Fruit fly (Drosophila melanogaster) whole organism, embryonic: ENCODE data around the gene CG18766.

Source experiments
- BEAF-32 ChIP-seq: fragments of 200-800 bp; sonication (Bioruptor generic); optimal IDR thresholded peaks from 3 replicates; lab custom pipeline; 2017; ENCODE audit warnings: missing biosample characterization, missing genetic modification characterization, mild to moderate bottlenecking, moderate library complexity, missing genetic modification reagents
- Blimp-1 ChIP-seq: fragments of 200-800 bp; sonication (Bioruptor generic); optimal IDR thresholded peaks from 3 replicates; lab custom pipeline; 2018; ENCODE audit warnings: missing biosample characterization, missing genetic modification characterization, mild to moderate bottlenecking, moderate library complexity, missing genetic modification reagents
- CG16815 ChIP-seq: fragments of 200-800 bp; sonication (Bioruptor generic); optimal IDR thresholded peaks from 3 replicates; lab custom pipeline; 2017; ENCODE audit warnings: missing biosample characterization, mild to moderate bottlenecking, missing genetic modification characterization
- CG18764 ChIP-seq: fragments of 200-800 bp; sonication (Bioruptor generic); optimal IDR thresholded peaks from 3 replicates; lab custom pipeline; 2016; ENCODE audit warnings: missing biosample characterization, missing genetic modification characterization
- CG30020 ChIP-seq: fragments of 200-800 bp; optimal IDR thresholded peaks from 2 replicates; lab custom pipeline; 2019; ENCODE audit warnings: missing biosample characterization, mild to moderate bottlenecking, missing genetic modification characterization, moderate library complexity
- CG3163 ChIP-seq: fragments of 200-800 bp; sonication (Bioruptor generic); optimal IDR thresholded peaks from 3 replicates; lab custom pipeline; 2016; ENCODE audit warnings: missing biosample characterization, missing genetic modification characterization
- CG33213 ChIP-seq: fragments of 200-800 bp; sonication (Bioruptor generic); optimal IDR thresholded peaks from 3 replicates; lab custom pipeline; 2016; ENCODE audit warnings: missing biosample characterization, missing genetic modification characterization
- CG6654 ChIP-seq: fragments of 200-800 bp; sonication (Bioruptor generic); optimal IDR thresholded peaks from 2 replicates; lab custom pipeline; 2017; ENCODE audit warnings: missing biosample characterization, mild to moderate bottlenecking, missing genetic modification characterization
- CG9817 ChIP-seq: fragments of 200-800 bp; sonication (Bioruptor generic); optimal IDR thresholded peaks from 2 replicates; lab custom pipeline; 2018; ENCODE audit warnings: missing biosample characterization, mild to moderate bottlenecking, missing genetic modification characterization, moderate library complexity
- Deaf1 ChIP-seq: fragments of 200-800 bp; optimal IDR thresholded peaks from 3 replicates; lab custom pipeline; 2019; ENCODE audit warnings: missing biosample characterization, mild to moderate bottlenecking, missing genetic modification characterization, moderate library complexity
- Dip2 ChIP-seq: fragments of 200-800 bp; sonication (Bioruptor generic); IDR thresholded peaks from 2 replicates; pipeline ENCODE4 v1.3.6; 2022; ENCODE audit warnings: missing biosample characterization, missing genetic modification characterization
- Drgx ChIP-seq: fragments of 200-800 bp; sonication (Bioruptor generic); IDR thresholded peaks from 2 replicates; pipeline ENCODE4 v1.3.6; 2022; ENCODE audit warnings: missing biosample characterization, missing genetic modification characterization
- Fer2 ChIP-seq: fragments of 200-800 bp; sonication (Bioruptor generic); optimal IDR thresholded peaks from 2 replicates; lab custom pipeline; 2018; ENCODE audit warnings: missing biosample characterization, mild to moderate bottlenecking, missing genetic modification characterization, moderate library complexity
- HLH54F ChIP-seq: fragments of 200-800 bp; sonication (Bioruptor generic); optimal IDR thresholded peaks from 3 replicates; lab custom pipeline; 2016; ENCODE audit warnings: missing biosample characterization, missing genetic modification characterization
- Hand ChIP-seq: fragments of 200-800 bp; sonication (Bioruptor generic); optimal IDR thresholded peaks from 2 replicates; lab custom pipeline; 2017; ENCODE audit warnings: mild to moderate bottlenecking, missing biosample characterization, missing genetic modification reagents, missing genetic modification characterization
- Med ChIP-seq: fragments of 200-800 bp; sonication (Bioruptor generic); peaks from one replicate; lab custom pipeline; 2016; ENCODE audit warnings: missing biosample characterization, missing genetic modification characterization, mild to moderate bottlenecking, inconsistent platforms, moderate library complexity
- Nf-YB ChIP-seq: fragments of 200-800 bp; sonication (Bioruptor generic); optimal IDR thresholded peaks from 3 replicates; lab custom pipeline; 2019; ENCODE audit warnings: missing biosample characterization, mild to moderate bottlenecking, missing genetic modification characterization, moderate library complexity
- Nf-YC ChIP-seq: fragments of 200-800 bp; optimal IDR thresholded peaks from 3 replicates; lab custom pipeline; 2019; ENCODE audit warnings: missing biosample characterization, mild to moderate bottlenecking, missing genetic modification characterization, moderate library complexity
- Trl ChIP-seq, 3 experiments: fragments of >200 bp in 2 of 3; fragments of 200-800 bp in 1 of 3; sonication (Bioruptor generic) in 1 of 3; optimal IDR thresholded peaks; 2 replicates in 1 of 3; 3 replicates in 2 of 3; lab custom pipeline; 2016 to 2017; ENCODE audit warnings: missing biosample characterization in 1 of 3, missing genetic modification characterization in 1 of 3
- bowl ChIP-seq: fragments of 200-800 bp; sonication (Bioruptor generic); IDR thresholded peaks from 2 replicates; pipeline ENCODE4 v1.3.6; 2022; ENCODE audit warnings: missing biosample characterization, missing genetic modification characterization
- bsh ChIP-seq, 2 experiments: fragments of 200-800 bp; sonication (Bioruptor generic); optimal IDR thresholded peaks; 2 replicates each; lab custom pipeline; 2017 to 2018; ENCODE audit warnings: mild to moderate bottlenecking in 2 of 2, missing biosample characterization in 2 of 2, missing genetic modification characterization in 2 of 2, moderate library complexity in 1 of 2
- cg ChIP-seq: fragments of 200-800 bp; sonication (Bioruptor generic); optimal IDR thresholded peaks from 3 replicates; lab custom pipeline; 2019; ENCODE audit warnings: missing biosample characterization, mild to moderate bottlenecking, missing genetic modification characterization, moderate library complexity
- chinmo ChIP-seq: fragments of 200-800 bp; sonication (Bioruptor generic); IDR thresholded peaks from 4 replicates; pipeline ENCODE4 v1.3.6; 2022; ENCODE audit warnings: missing biosample characterization, missing genetic modification characterization; ENCODE audit not compliant: partially characterized antibody
- disco-r ChIP-seq: fragments of 200-800 bp; sonication (Bioruptor generic); optimal IDR thresholded peaks from 2 replicates; lab custom pipeline; 2016; ENCODE audit warnings: missing biosample characterization, missing genetic modification characterization
- fru ChIP-seq: fragments of >200 bp; optimal IDR thresholded peaks from 2 replicates; lab custom pipeline; 2017
- grn ChIP-seq: fragments of 200-800 bp; sonication (Bioruptor generic); optimal IDR thresholded peaks from 3 replicates; lab custom pipeline; 2017; ENCODE audit warnings: missing biosample characterization, missing genetic modification characterization
- kah ChIP-seq: fragments of 200-800 bp; sonication (Bioruptor generic); optimal IDR thresholded peaks from 2 replicates; lab custom pipeline; 2018; ENCODE audit warnings: missing biosample characterization, mild to moderate bottlenecking, missing genetic modification characterization
- nom ChIP-seq: fragments of 200-800 bp; sonication (Bioruptor generic); optimal IDR thresholded peaks from 2 replicates; lab custom pipeline; 2017; ENCODE audit warnings: missing biosample characterization, missing genetic modification characterization, mild to moderate bottlenecking, moderate library complexity, missing genetic modification reagents
- p53 ChIP-seq: fragments of 200-800 bp; sonication (Bioruptor generic); optimal IDR thresholded peaks from 2 replicates; lab custom pipeline; 2016; ENCODE audit warnings: missing biosample characterization, missing genetic modification characterization
- prd ChIP-seq, 3 experiments: fragments of >200 bp in 2 of 3; fragments of 200-800 bp in 1 of 3; sonication (Bioruptor generic) in 1 of 3; optimal IDR thresholded peaks in 2 of 3; IDR thresholded peaks in 1 of 3; 2 replicates in 2 of 3; 3 replicates in 1 of 3; pipeline versions ENCODE4 v1.3.6 to Lab custom; 2017 to 2022; ENCODE audit warnings: missing biosample characterization in 1 of 3, missing genetic modification characterization in 1 of 3
- sens ChIP-seq: fragments of 200-800 bp; sonication (Bioruptor generic); peaks from one replicate; lab custom pipeline; 2016; ENCODE audit warnings: missing biosample characterization, missing genetic modification characterization
- shn ChIP-seq: fragments of 200-800 bp; sonication (Bioruptor generic); optimal IDR thresholded peaks from 3 replicates; lab custom pipeline; 2016; ENCODE audit warnings: missing biosample characterization, missing genetic modification characterization
- ttk ChIP-seq: fragments of 200-800 bp; sonication (Bioruptor generic); IDR thresholded peaks from 2 replicates; pipeline ENCODE4 v2.1.2; 2022; ENCODE audit warnings: missing biosample characterization, missing genetic modification characterization

Gene CG18766

dm6 chr3R:27225490-27225889 lies 19.6 kb downstream of the CG18766 start:
- no peak for TF ChIP-seq ttk (GFP tag; lab: Robert Waterston, UW)
- no peak for TF ChIP-seq kah
- no peak for TF ChIP-seq p53 (GFP tag; lab: Kevin White, UChicago)
- no peak for TF ChIP-seq CG9817 (tag; lab: Kevin White, UChicago)
- no peak for TF ChIP-seq CG18764 (GFP tag; lab: Kevin White, UChicago)
- peak; percentile 31 for TF ChIP-seq sens

dm6 chr3R:27224727-27225126 lies 20.3 kb downstream of the CG18766 start:
- TF ChIP-seq fru (lab: Kevin White, UChicago) (no peak), prd (optimal IDR thresholded peaks at IDR 0.05; lab: Kevin White, UChicago) (no peak), prd (GFP tag; IDR thresholded peaks at IDR 0.05; lab: Robert Waterston, UW) (peak; percentile 53; the same call in 1 of the 3 replicates), Drgx (GFP tag; lab: Robert Waterston, UW) (peak; percentile 43; the same call in 1 of the 2 replicates), cg (GFP tag; lab: Kevin White, UChicago) (no peak), bowl (GFP tag; lab: Robert Waterston, UW) (no peak), Med (GFP tag; lab: Kevin White, UChicago) (peak; percentile 32), nom (GFP tag; lab: Kevin White, UChicago) (peak; percentile 42)

- no peak for TF ChIP-seq BEAF-32
- peak; percentile 60 for TF ChIP-seq Nf-YB (GFP tag; lab: Kevin White, UChicago)
- peak; percentile 19 for TF ChIP-seq Deaf1 (tag; lab: Kevin White, UChicago)
- TF ChIP-seq CG6654, result peak; percentile 65
- no peak for TF ChIP-seq CG30020 (tag; lab: Kevin White, UChicago)
- TF ChIP-seq disco-r (GFP tag; lab: Kevin White, UChicago), result no peak
- TF ChIP-seq CG3163, result peak; percentile 88
- peak; percentile 49 to 60 for TF ChIP-seq Trl (optimal IDR thresholded peaks at IDR 0.05; lab: Kevin White, UChicago)
- TF ChIP-seq Trl (GFP tag; optimal IDR thresholded peaks at IDR 0.05; lab: Kevin White, UChicago), result no peak
- peak; percentile 69 for TF ChIP-seq Nf-YC
- 0 out of 4 replicates have a peak, but pooled peaks have one; percentile 19 for TF ChIP-seq chinmo (GFP tag; lab: Robert Waterston, UW)
- TF ChIP-seq CG16815 (GFP tag; lab: Kevin White, UChicago), result no peak
- TF ChIP-seq Dip2 (GFP tag; lab: Robert Waterston, UW), result no peak
- no peak for TF ChIP-seq Med (GFP tag; lab: Kevin White, UChicago)
Measured at dm6 chr3R:27223012-27223411, 22.0 kb downstream of the CG18766 start.

dm6 chr3R:27222013-27222673 lies 22.9 kb downstream of the CG18766 start:
- no peak for TF ChIP-seq Hand (GFP tag; lab: Kevin White, UChicago)
- no peak for TF ChIP-seq bsh (GFP tag; optimal IDR thresholded peaks at IDR 0.05; lab: Kevin White, UChicago)
- TF ChIP-seq CG33213 (GFP tag; lab: Kevin White, UChicago), result no peak
- TF ChIP-seq shn, result no peak
- TF ChIP-seq HLH54F (GFP tag; lab: Kevin White, UChicago), result no peak
- no peak for TF ChIP-seq Fer2 (tag; lab: Kevin White, UChicago)
- peak; percentile 7 for TF ChIP-seq Blimp-1 (GFP tag; lab: Kevin White, UChicago)
- TF ChIP-seq grn (GFP tag; lab: Kevin White, UChicago), result peak; percentile 84
- TF ChIP-seq, all 482 proteins: peak for 2
